Fruit fly (Drosophila melanogaster): ENCODE results near the gene CG1571.

Gene CG1571

dm6 chrX:8075300-8075927 is at the start of gene CG1571, which contains the start of gene Upf2 (continued):
- TF ChIP-seq sc (optimal IDR thresholded peaks at IDR 0.05) (no peak), sc (GFP tag; optimal IDR thresholded peaks at IDR 0.05) (no peak), dati (GFP tag; IDR thresholded peaks at IDR 0.05) (no peak), CG10654 (GFP tag; optimal IDR thresholded peaks at IDR 0.05) (no peak), schlank (tag; optimal IDR thresholded peaks at IDR 0.05) (no peak), Xrp1 (GFP tag; IDR thresholded peaks at IDR 0.05) (no peak), p53 (GFP tag; optimal IDR thresholded peaks at IDR 0.05) (no peak), CG17829 (tag; optimal IDR thresholded peaks at IDR 0.05) (peak; percentile 27), sna (GFP tag; IDR thresholded peaks at IDR 0.05; ENCODE audit: partially characterized antibody) (0 out of 2 replicates have a peak, but pooled peaks have one; percentile 36), sens (GFP tag) (peak; percentile 76), ATbp (GFP tag; optimal IDR thresholded peaks at IDR 0.05) (no peak), CG15269 (tag; optimal IDR thresholded peaks at IDR 0.05) (no peak), CG12769 (tag; optimal IDR thresholded peaks at IDR 0.05) (no peak), Dp (GFP tag; optimal IDR thresholded peaks at IDR 0.05) (peak; percentile 72), croc (GFP tag; conservative IDR thresholded peaks at IDR 0.05) (no peak), Deaf1 (tag; optimal IDR thresholded peaks at IDR 0.05) (no peak), Hmr (GFP tag; optimal IDR thresholded peaks at IDR 0.05) (no peak), CG2889 (GFP tag; IDR thresholded peaks at IDR 0.05) (no peak), CG13296 (GFP tag; optimal IDR thresholded peaks at IDR 0.05) (no peak), Chrac-16 (GFP tag; optimal IDR thresholded peaks at IDR 0.05) (no peak), CG34224 (GFP tag; IDR thresholded peaks at IDR 0.05; ENCODE audit: partially characterized antibody) (peak; percentile 74), GATAe (GFP tag; conservative IDR thresholded peaks at IDR 0.05) (no peak), Abd-B (GFP tag; optimal IDR thresholded peaks at IDR 0.05) (peak; percentile 67), Dek (tag; optimal IDR thresholded peaks at IDR 0.05) (no peak), Hsf (GFP tag; optimal IDR thresholded peaks at IDR 0.05) (peak; percentile 26), maf-S (GFP tag; optimal IDR thresholded peaks at IDR 0.05) (no peak), bowl (GFP tag; IDR thresholded peaks at IDR 0.05) (no peak), bab2 (GFP tag; optimal IDR thresholded peaks at IDR 0.05) (no peak), lola (GFP tag; optimal IDR thresholded peaks at IDR 0.05) (no peak), CG4707 (GFP tag; optimal IDR thresholded peaks at IDR 0.05) (no peak), CG43689 (GFP tag; IDR thresholded peaks at IDR 0.05) (no peak), exex (tag; optimal IDR thresholded peaks at IDR 0.05) (no peak), phol (tag; optimal IDR thresholded peaks at IDR 0.05) (no peak), CG15514 (GFP tag; optimal IDR thresholded peaks at IDR 0.05) (peak; percentile 82), Hr51 (GFP tag; optimal IDR thresholded peaks at IDR 0.05) (no peak), Ssrp (tag; optimal IDR thresholded peaks at IDR 0.05) (no peak), CG9437 (GFP tag; optimal IDR thresholded peaks at IDR 0.05) (no peak), CG15696 (tag; optimal IDR thresholded peaks at IDR 0.05) (no peak), CG31388 (GFP tag; optimal IDR thresholded peaks at IDR 0.05) (no peak), Ptx1 (GFP tag; IDR thresholded peaks at IDR 0.05) (no peak), cwo (GFP tag; optimal IDR thresholded peaks at IDR 0.05) (no peak), Med (GFP tag) (peak; percentile 81), Scr (GFP tag; IDR thresholded peaks at IDR 0.05; ENCODE audit: partially characterized antibody) (peak; percentile 66), prd (optimal IDR thresholded peaks at IDR 0.05) (no peak), prd (GFP tag; IDR thresholded peaks at IDR 0.05) (no peak), stwl (tag; optimal IDR thresholded peaks at IDR 0.05) (peak; percentile 90), Bteb2 (GFP tag; optimal IDR thresholded peaks at IDR 0.05) (no peak), h (optimal IDR thresholded peaks at IDR 0.05) (no peak), gcm2 (GFP tag; optimal IDR thresholded peaks at IDR 0.05) (no peak), ase (GFP tag; IDR thresholded peaks at IDR 0.05) (no peak)
